Worm (Caenorhabditis elegans): ENCODE data around the gene F20A1.6.

ce11 chrV:6998303-6998884 is 28.6 kb downstream of the F20A1.6 start, which contains the start of gene nhr-42:
- TF ChIP-seq zfh-2 (GFP tag; conservative IDR thresholded peaks at IDR 0.05) (no peak), chd-7 (tag; optimal IDR thresholded peaks at IDR 0.05) (no peak), efl-1 (GFP tag; optimal IDR thresholded peaks at IDR 0.05) (no peak), snpc-1.3 (tag; optimal IDR thresholded peaks at IDR 0.05; ENCODE audit: insufficient read depth) (no peak), F37B4.10 (GFP tag; IDR thresholded peaks at IDR 0.05) (no peak)

Data from whole organism, young adult.